Worm (Caenorhabditis elegans) whole organism, young adult: ENCODE data around the gene far-6.

Source experiments
- C17E4.6 ChIP-seq: fragments of 200-800 bp; sonication (Bioruptor generic); IDR thresholded peaks from 2 replicates; pipeline ENCODE4 v1.3.6; 2022; ENCODE audit warnings: missing genetic modification reagents, missing genetic modification characterization, missing compliant biosample characterization
- D2030.7 ChIP-seq: fragments of 200-800 bp; sonication (Bioruptor generic); IDR thresholded peaks from 2 replicates; pipeline ENCODE4 v1.3.6; 2022; ENCODE audit warnings: missing genetic modification reagents, missing genetic modification characterization, missing compliant biosample characterization
- F10E7.11 ChIP-seq: sonication (generic microtip); optimal IDR thresholded peaks from 2 replicates; lab custom pipeline; 2017; ENCODE audit warnings: mild to moderate bottlenecking, missing genetic modification characterization, moderate library complexity, missing compliant biosample characterization
- F22D6.2 ChIP-seq: sonication (generic microtip); optimal IDR thresholded peaks from 2 replicates; lab custom pipeline; 2016; ENCODE audit warnings: mild to moderate bottlenecking, missing genetic modification characterization, missing compliant biosample characterization
- F23B12.7 ChIP-seq: sonication (generic microtip); optimal IDR thresholded peaks from 2 replicates; lab custom pipeline; 2017; ENCODE audit warnings: missing genetic modification characterization, mild to moderate bottlenecking, missing compliant biosample characterization, antibody characterized with exemption, moderate library complexity; ENCODE audit not compliant: insufficient read depth
- F33H1.4 ChIP-seq: fragments of 200-800 bp; sonication (Bioruptor generic); IDR thresholded peaks from 2 replicates; pipeline ENCODE4 v1.3.6; 2022; ENCODE audit warnings: missing genetic modification reagents, missing genetic modification characterization, missing compliant biosample characterization
- F37B4.10 ChIP-seq: fragments of 200-800 bp; sonication (Bioruptor generic); IDR thresholded peaks from 2 replicates; pipeline ENCODE4 v1.3.6; 2022; ENCODE audit warnings: missing genetic modification characterization, missing compliant biosample characterization
- F39B2.1 ChIP-seq: fragments of 200-800 bp; sonication (Bioruptor generic); IDR thresholded peaks from 2 replicates; pipeline ENCODE4 v1.3.6; 2022; ENCODE audit warnings: missing genetic modification reagents, missing genetic modification characterization, missing compliant biosample characterization
- F49E8.2 ChIP-seq: sonication (generic microtip); optimal IDR thresholded peaks from 3 replicates; lab custom pipeline; 2017; ENCODE audit warnings: missing genetic modification characterization, mild to moderate bottlenecking, missing compliant biosample characterization, antibody characterized with exemption, moderate library complexity; ENCODE audit not compliant: insufficient read depth
- F57A8.1 ChIP-seq: fragments of 200-800 bp; sonication (Bioruptor generic); optimal IDR thresholded peaks from 2 replicates; lab custom pipeline; 2018; ENCODE audit warnings: mild to moderate bottlenecking, missing genetic modification characterization, moderate library complexity, missing compliant biosample characterization
- K12H6.12 ChIP-seq: fragments of 200-800 bp; sonication (Bioruptor generic); optimal IDR thresholded peaks from 2 replicates; lab custom pipeline; 2018; ENCODE audit warnings: mild to moderate bottlenecking, missing genetic modification characterization, missing compliant biosample characterization
- T26A5.8 ChIP-seq: sonication (generic microtip); optimal IDR thresholded peaks from 2 replicates; lab custom pipeline; 2016; ENCODE audit warnings: missing genetic modification characterization, missing compliant biosample characterization
- Y53F4B.3 ChIP-seq: fragments of 200-800 bp; sonication (Bioruptor generic); IDR thresholded peaks from 2 replicates; pipeline ENCODE4 v1.3.6; 2022; ENCODE audit warnings: missing genetic modification reagents, missing genetic modification characterization, missing compliant biosample characterization
- Y53G8AR.9 ChIP-seq: fragments of 200-800 bp; sonication (Bioruptor generic); conservative IDR thresholded peaks from 2 replicates; pipeline ENCODE4 v1.3.6; 2022; ENCODE audit warnings: missing genetic modification reagents, missing genetic modification characterization, missing compliant biosample characterization
- Y79H2A.3 ChIP-seq: fragments of 200-800 bp; sonication (Bioruptor generic); conservative IDR thresholded peaks from 2 replicates; pipeline ENCODE4 v1.3.6; 2022; ENCODE audit warnings: missing genetic modification reagents, missing genetic modification characterization, missing compliant biosample characterization
- attf-5 ChIP-seq: fragments of 200-800 bp; sonication (Bioruptor generic); optimal IDR thresholded peaks from 2 replicates; lab custom pipeline; 2018; ENCODE audit warnings: mild to moderate bottlenecking, missing genetic modification characterization, missing compliant biosample characterization
- ceh-100 ChIP-seq: fragments of 200-800 bp; sonication (Bioruptor generic); IDR thresholded peaks from 2 replicates; pipeline ENCODE4 v1.3.6; 2022; ENCODE audit warnings: missing genetic modification reagents, missing genetic modification characterization, missing compliant biosample characterization
- ceh-27 ChIP-seq: fragments of 200-800 bp; sonication (Bioruptor generic); optimal IDR thresholded peaks from 2 replicates; lab custom pipeline; 2018; ENCODE audit warnings: mild to moderate bottlenecking, missing genetic modification characterization, moderate library complexity, missing compliant biosample characterization
- ceh-40 ChIP-seq: fragments of 200-800 bp; sonication (Bioruptor generic); IDR thresholded peaks from 2 replicates; pipeline ENCODE4 v1.3.6; 2022; ENCODE audit warnings: missing genetic modification characterization, missing compliant biosample characterization
- ceh-58 ChIP-seq: fragments of 200-800 bp; sonication (Bioruptor generic); IDR thresholded peaks from 2 replicates; pipeline ENCODE4 v1.3.6; 2022; ENCODE audit warnings: missing genetic modification characterization, missing compliant biosample characterization
- ceh-91 ChIP-seq: fragments of 200-800 bp; sonication (Bioruptor generic); IDR thresholded peaks from 2 replicates; pipeline ENCODE4 v1.3.6; 2022; ENCODE audit warnings: missing genetic modification reagents, missing genetic modification characterization, missing compliant biosample characterization
- dpff-1 ChIP-seq: sonication (generic microtip); optimal IDR thresholded peaks from 2 replicates; lab custom pipeline; 2017; ENCODE audit warnings: mild to moderate bottlenecking, missing genetic modification characterization, missing compliant biosample characterization
- dpl-1 ChIP-seq: fragments of 150-350 bp; optimal IDR thresholded peaks from 2 replicates; lab custom pipeline; 2014; ENCODE audit warnings: missing biosample characterization, missing genetic modification reagents, missing genetic modification characterization
- egl-18 ChIP-seq: fragments of 200-800 bp; sonication (Bioruptor generic); IDR thresholded peaks from 2 replicates; pipeline ENCODE4 v1.3.6; 2022; ENCODE audit warnings: missing genetic modification reagents, missing genetic modification characterization, missing compliant biosample characterization
- egl-44 ChIP-seq: fragments of 200-800 bp; sonication (Bioruptor generic); IDR thresholded peaks from 2 replicates; pipeline ENCODE4 v1.3.6; 2022; ENCODE audit warnings: missing genetic modification reagents, missing genetic modification characterization, missing compliant biosample characterization
- fkh-3 ChIP-seq: sonication (generic microtip); optimal IDR thresholded peaks from 2 replicates; lab custom pipeline; 2016; ENCODE audit warnings: mild to moderate bottlenecking, missing genetic modification characterization, missing compliant biosample characterization
- hmg-20 ChIP-seq: fragments of 200-800 bp; sonication (Bioruptor generic); IDR thresholded peaks from 2 replicates; pipeline ENCODE4 v1.3.6; 2022; ENCODE audit warnings: missing genetic modification reagents, missing genetic modification characterization, missing compliant biosample characterization
- lag-1 ChIP-seq: fragments of 200-800 bp; sonication (Bioruptor generic); IDR thresholded peaks from 2 replicates; pipeline ENCODE4 v1.3.6; 2022; ENCODE audit warnings: missing genetic modification reagents, missing genetic modification characterization, missing compliant biosample characterization
- let-526 ChIP-seq: fragments of 200-800 bp; sonication (Bioruptor generic); IDR thresholded peaks from 2 replicates; pipeline ENCODE4 v1.3.6; 2022; ENCODE audit warnings: missing genetic modification reagents, missing genetic modification characterization, missing compliant biosample characterization
- let-607 ChIP-seq, 2 experiments: fragments of 200-800 bp in 1 of 2; sonication (Bioruptor generic) in 1 of 2; sonication (generic microtip) in 1 of 2; optimal IDR thresholded peaks; 2 replicates each; lab custom pipeline; 2016 to 2018; ENCODE audit warnings: mild to moderate bottlenecking in 2 of 2, missing compliant biosample characterization in 2 of 2, missing genetic modification characterization in 2 of 2, moderate library complexity in 2 of 2, missing genotype in 1 of 2
- lin-54 ChIP-seq: fragments of 200-800 bp; sonication (Bioruptor generic); optimal IDR thresholded peaks from 2 replicates; lab custom pipeline; 2018; ENCODE audit warnings: mild to moderate bottlenecking, missing genetic modification characterization, missing compliant biosample characterization
- lsl-1 ChIP-seq: fragments of 200-800 bp; sonication (Bioruptor generic); optimal IDR thresholded peaks from 2 replicates; lab custom pipeline; 2018; ENCODE audit warnings: mild to moderate bottlenecking, missing genetic modification characterization, moderate library complexity, missing compliant biosample characterization
- madf-6 ChIP-seq: fragments of 200-800 bp; sonication (Bioruptor generic); IDR thresholded peaks from 2 replicates; pipeline ENCODE4 v1.3.6; 2022; ENCODE audit warnings: missing genetic modification reagents, missing genetic modification characterization, missing compliant biosample characterization
- mes-4 ChIP-seq: sonication (generic microtip); optimal IDR thresholded peaks from 2 replicates; lab custom pipeline; 2016; ENCODE audit warnings: missing genotype, missing genetic modification characterization, missing compliant biosample characterization
- mxl-1 ChIP-seq: sonication (generic microtip); optimal IDR thresholded peaks from 2 replicates; lab custom pipeline; 2016; ENCODE audit warnings: missing genetic modification characterization, missing compliant biosample characterization
- nfya-1 ChIP-seq: sonication (generic microtip); optimal IDR thresholded peaks from 2 replicates; lab custom pipeline; 2017; ENCODE audit warnings: antibody characterized with exemption, missing compliant biosample characterization, missing genetic modification characterization, borderline replicate concordance; ENCODE audit not compliant: insufficient read depth
- nhr-80 ChIP-seq: sonication (generic microtip); optimal IDR thresholded peaks from 2 replicates; lab custom pipeline; 2016; ENCODE audit warnings: missing genetic modification characterization, missing compliant biosample characterization
- pbrm-1 ChIP-seq: fragments of 200-800 bp; sonication (Bioruptor generic); IDR thresholded peaks from 2 replicates; pipeline ENCODE4 v1.3.6; 2022; ENCODE audit warnings: missing genetic modification reagents, missing genetic modification characterization, missing compliant biosample characterization
- rpc-1 ChIP-seq, 2 experiments: fragments of 150-350 bp in 1 of 2; sonication (generic microtip) in 1 of 2; optimal IDR thresholded peaks; 2 replicates each; lab custom pipeline; 2014 to 2018; ENCODE audit warnings: missing biosample characterization in 1 of 2, missing genetic modification characterization in 1 of 2, missing genetic modification reagents in 1 of 2, missing genotype in 1 of 2
- snpc-4 ChIP-seq, 5 experiments: fragments of 150-350 bp in 1 of 5; sonication (generic microtip) in 4 of 5; optimal IDR thresholded peaks; 2 replicates each; lab custom pipeline; 2014 to 2018; ENCODE audit warnings: missing genetic modification characterization in 5 of 5, missing biosample characterization in 3 of 5, antibody characterized with exemption in 2 of 5, mild to moderate bottlenecking in 2 of 5, missing compliant biosample characterization in 2 of 5, missing genotype in 2 of 5, moderate library complexity in 2 of 5, missing genetic modification reagents in 1 of 5
- sptf-2 ChIP-seq: fragments of 200-800 bp; sonication (Bioruptor generic); optimal IDR thresholded peaks from 2 replicates; lab custom pipeline; 2018; ENCODE audit warnings: mild to moderate bottlenecking, missing genetic modification characterization, missing compliant biosample characterization
- unc-130 ChIP-seq: sonication (generic microtip); optimal IDR thresholded peaks from 2 replicates; lab custom pipeline; 2016; ENCODE audit warnings: missing genetic modification reagents, missing genetic modification characterization, missing compliant biosample characterization
- unc-62 ChIP-seq: fragments of 150-350 bp; optimal IDR thresholded peaks from 2 replicates; lab custom pipeline; 2014; ENCODE audit warnings: missing biosample characterization, missing genetic modification reagents, missing genetic modification characterization
- xnd-1 ChIP-seq: sonication (generic microtip); optimal IDR thresholded peaks from 2 replicates; lab custom pipeline; 2016; ENCODE audit warnings: missing genotype, missing genetic modification reagents, missing genetic modification characterization, missing compliant biosample characterization
- zfh-2 ChIP-seq: fragments of 200-800 bp; sonication (Bioruptor generic); conservative IDR thresholded peaks from 2 replicates; pipeline ENCODE4 v1.3.6; 2022; ENCODE audit warnings: missing genetic modification reagents, missing genetic modification characterization, missing compliant biosample characterization
- ztf-28 ChIP-seq: fragments of 200-800 bp; sonication (Bioruptor generic); IDR thresholded peaks from 2 replicates; pipeline ENCODE4 v1.3.6; 2022; ENCODE audit warnings: missing genetic modification reagents, missing genetic modification characterization, missing compliant biosample characterization
- ztf-6 ChIP-seq: fragments of 200-800 bp; sonication (Bioruptor generic); IDR thresholded peaks from 2 replicates; pipeline ENCODE4 v1.3.6; 2022; ENCODE audit warnings: missing genetic modification reagents, missing genetic modification characterization, missing compliant biosample characterization

The far-6 gene

DNA sequence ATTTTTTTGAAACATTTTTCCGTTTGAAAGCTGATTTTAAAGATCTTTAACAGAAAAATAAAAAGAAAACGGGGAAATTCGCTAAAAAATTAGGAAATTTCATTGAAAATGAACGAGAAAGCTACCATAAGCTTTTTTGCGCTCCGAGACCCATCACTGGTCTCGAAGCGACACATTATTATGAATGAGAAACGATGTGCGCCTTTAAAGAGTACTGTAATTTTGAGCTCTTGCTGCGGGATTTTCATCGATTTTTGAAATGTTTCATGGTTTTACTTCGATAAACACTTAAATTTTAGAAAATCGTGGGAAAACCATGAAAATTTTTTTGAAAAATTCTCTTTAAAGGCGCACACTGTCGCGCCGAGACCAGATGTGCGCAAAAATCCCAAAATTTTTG is 37.9 kb upstream of the far-6 start:
- TF ChIP-seq F10E7.11 (no peak), lag-1 (no peak), madf-6 (GFP tag; lab: Robert Waterston, UW) (peak; percentile 48; the same call in 1 of the 2 replicates), unc-62 (GFP tag; lab: Kevin White, UChicago) (no peak), ztf-28 (GFP tag; lab: Robert Waterston, UW) (no peak), dpl-1 (GFP tag; lab: Kevin White, UChicago) (peak; percentile 4), D2030.7 (peak; percentile 50; the same call in 1 of the 2 replicates), nfya-1 (tag; lab: Kevin White, UChicago) (no peak), F39B2.1 (GFP tag; lab: Robert Waterston, UW) (no peak), sptf-2 (GFP tag; lab: Kevin White, UChicago) (no peak), ceh-91 (GFP tag; lab: Robert Waterston, UW) (0 out of 2 replicates have a peak, but pooled peaks have one; percentile 24), egl-44 (no peak), F22D6.2 (tag; lab: Kevin White, UChicago) (no peak), F33H1.4 (peak; percentile 77), xnd-1 (peak; percentile 20), Y53F4B.3 (no peak), lsl-1 (GFP tag; lab: Kevin White, UChicago) (peak; percentile 81), ceh-100 (GFP tag; lab: Robert Waterston, UW) (no peak), ceh-27 (GFP tag; lab: Kevin White, UChicago) (no peak), ceh-40 (GFP tag; lab: Robert Waterston, UW) (no peak), F57A8.1 (GFP tag; lab: Kevin White, UChicago) (no peak), snpc-4 (GFP tag; optimal IDR thresholded peaks at IDR 0.05; lab: Kevin White, UChicago) (no peak), snpc-4 (tag; optimal IDR thresholded peaks at IDR 0.05; lab: Kevin White, UChicago) (peak in 1 of 4 experiments; percentile 43), F49E8.2 (peak; percentile 54)

DNA sequence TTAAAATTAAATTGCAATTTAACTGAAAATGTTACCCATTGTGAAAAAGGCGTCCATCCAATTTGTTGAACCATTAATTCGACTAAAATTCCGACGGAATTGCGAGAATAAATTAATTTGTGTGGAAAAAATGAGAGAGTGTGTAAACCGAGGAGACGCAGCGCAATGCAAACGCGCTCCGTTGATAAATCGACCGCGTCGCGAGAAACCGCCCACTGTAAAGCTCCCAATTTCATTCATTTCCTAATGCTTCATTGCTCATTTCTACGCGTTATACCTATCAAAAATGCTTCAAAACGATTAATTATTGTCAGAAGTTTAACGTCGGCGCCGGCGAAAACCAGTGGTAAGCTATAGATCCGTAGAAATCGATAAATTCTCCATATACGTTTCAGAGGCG is 30.4 kb upstream of the far-6 start, which contains the start of the genes Y67H2A.2 and micu-1:
Y67H2A.2 (minus strand) TSS at position 74 of the 400 bp plus-strand sequence.
micu-1 (plus strand) TSS at position 181 of the 400 bp plus-strand sequence.
- TF ChIP-seq F23B12.7 (tag; lab: Kevin White, UChicago) = peak; percentile 3
- peak; percentile 23; the same call in 1 of the 2 replicates for TF ChIP-seq D2030.7
- TF ChIP-seq Y53G8AR.9 (GFP tag; lab: Robert Waterston, UW) = no peak
- no peak for TF ChIP-seq dpff-1 (tag; lab: Kevin White, UChicago)
- no peak for TF ChIP-seq nhr-80 (tag; lab: Kevin White, UChicago)
- TF ChIP-seq fkh-3 = no peak
- TF ChIP-seq ztf-28 (GFP tag; lab: Robert Waterston, UW) = no peak
- no peak for TF ChIP-seq F37B4.10
- TF ChIP-seq K12H6.12 (tag; lab: Kevin White, UChicago) = no peak
- no peak for TF ChIP-seq ceh-58 (GFP tag; lab: Robert Waterston, UW)
- TF ChIP-seq mes-4 = no peak
- no peak for TF ChIP-seq zfh-2 (GFP tag; lab: Robert Waterston, UW)
- TF ChIP-seq egl-18 (GFP tag; lab: Robert Waterston, UW) = no peak
- no peak for TF ChIP-seq rpc-1 (optimal IDR thresholded peaks at IDR 0.05; lab: Kevin White, UChicago)
- no peak for TF ChIP-seq rpc-1 (tag; optimal IDR thresholded peaks at IDR 0.05; lab: Kevin White, UChicago)
- no peak for TF ChIP-seq mxl-1 (tag; lab: Kevin White, UChicago)
- no peak for TF ChIP-seq hmg-20 (GFP tag; lab: Robert Waterston, UW)
- TF ChIP-seq Y79H2A.3 (GFP tag; lab: Robert Waterston, UW) = no peak
- TF ChIP-seq let-607 (tag; optimal IDR thresholded peaks at IDR 0.05; lab: Kevin White, UChicago) = no peak
- TF ChIP-seq lin-54 = peak; percentile 40
- no peak for TF ChIP-seq dpl-1 (GFP tag; lab: Kevin White, UChicago)
- TF ChIP-seq T26A5.8 (tag; lab: Kevin White, UChicago) = no peak
- no peak for TF ChIP-seq C17E4.6 (GFP tag; lab: Robert Waterston, UW)
- TF ChIP-seq unc-130 (GFP tag; lab: Kevin White, UChicago) = no peak
- peak; percentile 9 for TF ChIP-seq attf-5 (GFP tag; lab: Kevin White, UChicago)
- peak; percentile 16 for TF ChIP-seq ceh-27 (GFP tag; lab: Kevin White, UChicago)
- peak; percentile 66; the same call in 1 of the 2 replicates for TF ChIP-seq pbrm-1 (GFP tag; lab: Robert Waterston, UW)
- TF ChIP-seq let-526 (GFP tag; lab: Robert Waterston, UW) = no peak
- TF ChIP-seq ztf-6 (GFP tag; lab: Robert Waterston, UW) = no peak
- TF ChIP-seq F49E8.2 = no peak
